Fruit fly (Drosophila melanogaster) whole organism, prepupa: ENCODE data around the gene hook.

ENCODE experiments used
- CG10631 ChIP-seq: fragments of 200-800 bp; sonication (Bioruptor generic); optimal IDR thresholded peaks from 2 replicates; lab custom pipeline; 2016; ENCODE audit warnings: missing biosample characterization, missing genetic modification characterization
- CG10669 ChIP-seq: fragments of 200-800 bp; sonication (Bioruptor generic); optimal IDR thresholded peaks from 3 replicates; lab custom pipeline; 2018; ENCODE audit warnings: missing biosample characterization, mild to moderate bottlenecking, missing genetic modification characterization, moderate library complexity
- CG11294 ChIP-seq: fragments of 200-800 bp; sonication (Bioruptor generic); IDR thresholded peaks from 2 replicates; pipeline ENCODE4 v1.3.6; 2022; ENCODE audit warnings: missing biosample characterization, missing genetic modification characterization
- CG11902 ChIP-seq: fragments of 200-800 bp; sonication (Bioruptor generic); optimal IDR thresholded peaks from 3 replicates; lab custom pipeline; 2016; ENCODE audit warnings: missing biosample characterization, missing genetic modification characterization
- CG15336 ChIP-seq: fragments of 200-800 bp; sonication (Bioruptor generic); IDR thresholded peaks from 2 replicates; pipeline ENCODE4 v1.3.6; 2022; ENCODE audit warnings: missing biosample characterization, missing genetic modification characterization
- CG1621 ChIP-seq: fragments of 200-800 bp; sonication (Bioruptor generic); optimal IDR thresholded peaks from 3 replicates; lab custom pipeline; 2018; ENCODE audit warnings: missing biosample characterization, mild to moderate bottlenecking, missing genetic modification characterization
- CG3032 ChIP-seq: fragments of 200-800 bp; optimal IDR thresholded peaks from 2 replicates; lab custom pipeline; 2019; ENCODE audit warnings: missing biosample characterization, mild to moderate bottlenecking, missing genetic modification characterization, moderate library complexity
- CG31627 ChIP-seq: fragments of 200-800 bp; sonication (Bioruptor generic); optimal IDR thresholded peaks from 3 replicates; lab custom pipeline; 2016; ENCODE audit warnings: missing biosample characterization, missing genetic modification characterization
- CG32006 ChIP-seq: fragments of 200-800 bp; sonication (Bioruptor generic); optimal IDR thresholded peaks from 3 replicates; lab custom pipeline; 2017; ENCODE audit warnings: missing biosample characterization, mild to moderate bottlenecking, missing genetic modification characterization
- CG34406 ChIP-seq: fragments of 200-800 bp; sonication (Bioruptor generic); optimal IDR thresholded peaks from 3 replicates; lab custom pipeline; 2016; ENCODE audit warnings: missing biosample characterization, missing genetic modification characterization
- CG3919 ChIP-seq: fragments of 200-800 bp; sonication (Bioruptor generic); optimal IDR thresholded peaks from 3 replicates; lab custom pipeline; 2016; ENCODE audit warnings: missing biosample characterization, missing genetic modification characterization
- CG4318 ChIP-seq: fragments of 200-800 bp; sonication (Bioruptor generic); optimal IDR thresholded peaks from 3 replicates; lab custom pipeline; 2017; ENCODE audit warnings: missing biosample characterization, mild to moderate bottlenecking, missing genetic modification characterization
- CG6163 ChIP-seq: fragments of 200-800 bp; sonication (Bioruptor generic); IDR thresholded peaks from 3 replicates; pipeline ENCODE4 v1.3.6; 2022; ENCODE audit warnings: missing biosample characterization, missing genetic modification characterization
- CG6276 ChIP-seq: fragments of 200-800 bp; sonication (Bioruptor generic); optimal IDR thresholded peaks from 2 replicates; lab custom pipeline; 2017; ENCODE audit warnings: missing biosample characterization, mild to moderate bottlenecking, missing genetic modification characterization
- CG6792 ChIP-seq: fragments of 200-800 bp; sonication (Bioruptor generic); optimal IDR thresholded peaks from 3 replicates; lab custom pipeline; 2016; ENCODE audit warnings: missing biosample characterization, missing genetic modification characterization
- CG6808 ChIP-seq: fragments of 200-800 bp; sonication (Bioruptor generic); optimal IDR thresholded peaks from 3 replicates; lab custom pipeline; 2017; ENCODE audit warnings: missing biosample characterization, missing genetic modification characterization, mild to moderate bottlenecking, moderate library complexity, missing genetic modification reagents
- CG6854 ChIP-seq: fragments of 200-800 bp; sonication (Bioruptor generic); optimal IDR thresholded peaks from 2 replicates; lab custom pipeline; 2017; ENCODE audit warnings: missing biosample characterization, mild to moderate bottlenecking, missing genetic modification characterization
- CG8119 ChIP-seq: fragments of 200-800 bp; sonication (Bioruptor generic); IDR thresholded peaks from 3 replicates; pipeline ENCODE4 v1.3.6; 2022; ENCODE audit warnings: missing biosample characterization, missing genetic modification characterization
- CG8319 ChIP-seq: fragments of 200-800 bp; sonication (Bioruptor generic); optimal IDR thresholded peaks from 3 replicates; lab custom pipeline; 2016; ENCODE audit warnings: missing biosample characterization, missing genetic modification characterization
- CG8632 ChIP-seq: fragments of 200-800 bp; sonication (Bioruptor generic); optimal IDR thresholded peaks from 3 replicates; lab custom pipeline; 2016; ENCODE audit warnings: missing biosample characterization, missing genetic modification characterization
- Eip75B ChIP-seq: fragments of 200-800 bp; sonication (Bioruptor generic); optimal IDR thresholded peaks from 3 replicates; lab custom pipeline; 2016; ENCODE audit warnings: missing biosample characterization, missing genetic modification characterization
- Eip78C ChIP-seq: fragments of 200-800 bp; sonication (Bioruptor generic); peaks from one replicate; lab custom pipeline; 2016; ENCODE audit warnings: missing biosample characterization, missing genetic modification characterization
- Ets21C ChIP-seq: fragments of 200-800 bp; sonication (Bioruptor generic); optimal IDR thresholded peaks from 3 replicates; lab custom pipeline; 2016; ENCODE audit warnings: missing biosample characterization, missing genetic modification characterization
- Ets96B ChIP-seq: fragments of 200-800 bp; optimal IDR thresholded peaks from 2 replicates; lab custom pipeline; 2019; ENCODE audit warnings: missing biosample characterization, mild to moderate bottlenecking, missing genetic modification characterization, moderate library complexity
- Gug ChIP-seq: fragments of 200-800 bp; sonication (Bioruptor generic); IDR thresholded peaks from 2 replicates; pipeline ENCODE4 v1.3.6; 2022; ENCODE audit warnings: missing biosample characterization, missing genetic modification characterization
- Hr38 ChIP-seq: sonication (Bioruptor generic); optimal IDR thresholded peaks from 2 replicates; lab custom pipeline; 2016; ENCODE audit warnings: missing biosample characterization, missing genetic modification characterization
- Hr39 ChIP-seq: fragments of 200-800 bp; sonication (Bioruptor generic); optimal IDR thresholded peaks from 2 replicates; lab custom pipeline; 2016; ENCODE audit warnings: missing biosample characterization, missing genetic modification characterization
- Hr4 ChIP-seq: fragments of 200-800 bp; sonication (Bioruptor generic); optimal IDR thresholded peaks from 3 replicates; lab custom pipeline; 2016; ENCODE audit warnings: missing biosample characterization, missing genetic modification characterization
- Met ChIP-seq: fragments of 200-800 bp; sonication (Bioruptor generic); optimal IDR thresholded peaks from 3 replicates; lab custom pipeline; 2016; ENCODE audit warnings: missing biosample characterization, missing genetic modification characterization
- OdsH ChIP-seq: fragments of 200-800 bp; sonication (Bioruptor generic); optimal IDR thresholded peaks from 3 replicates; lab custom pipeline; 2016; ENCODE audit warnings: missing biosample characterization, missing genetic modification characterization
- Smox ChIP-seq: fragments of 200-800 bp; sonication (Bioruptor generic); optimal IDR thresholded peaks from 3 replicates; lab custom pipeline; 2016; ENCODE audit warnings: missing biosample characterization, missing genetic modification characterization
- Sox102F ChIP-seq: fragments of 200-800 bp; sonication (Bioruptor generic); optimal IDR thresholded peaks from 2 replicates; lab custom pipeline; 2016; ENCODE audit warnings: missing biosample characterization, mild to moderate bottlenecking, missing genetic modification characterization
- Sox14 ChIP-seq: fragments of 200-800 bp; sonication (Bioruptor generic); optimal IDR thresholded peaks from 3 replicates; lab custom pipeline; 2016; ENCODE audit warnings: missing biosample characterization, missing genetic modification characterization
- achi ChIP-seq: fragments of 200-800 bp; sonication (Bioruptor generic); optimal IDR thresholded peaks from 3 replicates; lab custom pipeline; 2016; ENCODE audit warnings: missing biosample characterization, missing genetic modification characterization
- acj6 ChIP-seq: fragments of 200-800 bp; sonication (Bioruptor generic); optimal IDR thresholded peaks from 3 replicates; lab custom pipeline; 2016; ENCODE audit warnings: missing biosample characterization, missing genetic modification characterization
- dsx ChIP-seq: fragments of 200-800 bp; optimal IDR thresholded peaks from 3 replicates; lab custom pipeline; 2019; ENCODE audit warnings: missing biosample characterization, mild to moderate bottlenecking, missing genetic modification characterization, moderate library complexity; ENCODE audit not compliant: poor library complexity, severe bottlenecking
- eg ChIP-seq: fragments of 200-800 bp; sonication (Bioruptor generic); IDR thresholded peaks from 3 replicates; pipeline ENCODE4 v1.3.6; 2022; ENCODE audit warnings: missing biosample characterization, missing genetic modification characterization
- esn ChIP-seq: fragments of 200-800 bp; sonication (Bioruptor generic); optimal IDR thresholded peaks from 2 replicates; lab custom pipeline; 2016; ENCODE audit warnings: missing biosample characterization, mild to moderate bottlenecking, missing genetic modification characterization, moderate library complexity
- fkh ChIP-seq: fragments of 200-800 bp; sonication (Bioruptor generic); optimal IDR thresholded peaks from 3 replicates; lab custom pipeline; 2017; ENCODE audit warnings: missing biosample characterization, mild to moderate bottlenecking, missing genetic modification characterization, moderate library complexity
- lz ChIP-seq: fragments of 200-800 bp; sonication (Bioruptor generic); optimal IDR thresholded peaks from 3 replicates; lab custom pipeline; 2016; ENCODE audit warnings: missing biosample characterization, missing genetic modification characterization
- net ChIP-seq: fragments of 200-800 bp; sonication (Bioruptor generic); optimal IDR thresholded peaks from 3 replicates; lab custom pipeline; 2016; ENCODE audit warnings: missing biosample characterization, missing genetic modification characterization
- pdm3 ChIP-seq: fragments of 200-800 bp; sonication (Bioruptor generic); optimal IDR thresholded peaks from 3 replicates; lab custom pipeline; 2016; ENCODE audit warnings: missing biosample characterization, missing genetic modification characterization
- salr ChIP-seq, 2 experiments: fragments of 200-800 bp; sonication (Bioruptor generic); optimal IDR thresholded peaks; 3 replicates each; lab custom pipeline; 2016 to 2018; ENCODE audit warnings: missing biosample characterization in 2 of 2, missing genetic modification characterization in 2 of 2, mild to moderate bottlenecking in 1 of 2
- topi ChIP-seq: fragments of 200-800 bp; sonication (Bioruptor generic); optimal IDR thresholded peaks from 3 replicates; lab custom pipeline; 2016; ENCODE audit warnings: missing biosample characterization, missing genetic modification characterization
- vri ChIP-seq: fragments of 200-800 bp; sonication (Bioruptor generic); optimal IDR thresholded peaks from 3 replicates; lab custom pipeline; 2016; ENCODE audit warnings: missing biosample characterization, mild to moderate bottlenecking, missing genetic modification characterization

Gene hook

dm6 chr2L:18990720-18991119 is 42.6 kb downstream of the hook start, which contains the start of gene CG15169:
TSS of gene CG15169 (plus strand) at chr2L:18991020.
- no peak for TF ChIP-seq Ets96B
- no peak for TF ChIP-seq CG3032 (tag; lab: Kevin White, UChicago)
- TF ChIP-seq dsx, result no peak
- no peak for TF ChIP-seq vri (GFP tag; lab: Kevin White, UChicago)
- TF ChIP-seq Smox, result no peak
- TF ChIP-seq CG6792 (GFP tag; lab: Kevin White, UChicago), result no peak
- TF ChIP-seq Met (GFP tag; lab: Kevin White, UChicago), result no peak
- no peak for TF ChIP-seq achi (GFP tag; lab: Kevin White, UChicago)
- TF ChIP-seq Eip78C (GFP tag; lab: Kevin White, UChicago), result no peak
- TF ChIP-seq Gug, result no peak

dm6 chr2L:18990133-18990532 is 43.2 kb downstream of the hook start, which contains the start of gene CG15170:
TSS of gene CG15170 (minus strand) at chr2L:18990233.
- TF ChIP-seq CG3919 (no peak), CG34406 (GFP tag; lab: Kevin White, UChicago) (no peak), achi (GFP tag; lab: Kevin White, UChicago) (no peak)
- TF ChIP-seq, all 60 proteins: peak for 0

dm6 chr2L:18987078-18987895 is 46.0 kb downstream of the hook start, which contains the start of the genes Swip-1 and EMC5:
TSS of gene Swip-1 (minus strand) at chr2L:18987280.
TSS of gene EMC5 (plus strand) at chr2L:18987707.
- TF ChIP-seq eg (GFP tag; lab: Robert Waterston, UW), result peak; percentile 19; the same call in 2 of the 3 replicates
- TF ChIP-seq Eip75B (GFP tag; lab: Kevin White, UChicago), result peak; percentile 18
- TF ChIP-seq CG10631 (GFP tag; lab: Kevin White, UChicago), result peak; percentile 71
- TF ChIP-seq CG6854 (GFP tag; lab: Kevin White, UChicago), result peak; percentile 44
- TF ChIP-seq CG3919, result peak; percentile 50
- peak; percentile 48 for TF ChIP-seq CG34406 (GFP tag; lab: Kevin White, UChicago)
- TF ChIP-seq CG4318, result peak; percentile 33
- peak; percentile 56 for TF ChIP-seq Eip78C (GFP tag; lab: Kevin White, UChicago)
- TF ChIP-seq CG15336 (GFP tag; lab: Robert Waterston, UW), result no peak
- TF ChIP-seq pdm3 (GFP tag; lab: Kevin White, UChicago), result peak; percentile 2
- no peak for TF ChIP-seq Hr39 (GFP tag; lab: Kevin White, UChicago)
- peak; percentile 46 for TF ChIP-seq Ets96B
- TF ChIP-seq CG8119 (GFP tag; lab: Robert Waterston, UW), result 0 out of 3 replicates have a peak, but pooled peaks have one; percentile 38
- TF ChIP-seq CG6808 (GFP tag; lab: Kevin White, UChicago), result peak; percentile 35
- peak; percentile 66 for TF ChIP-seq CG3032 (tag; lab: Kevin White, UChicago)
- no peak for TF ChIP-seq Hr38 (GFP tag; lab: Kevin White, UChicago)
- peak; percentile 9 for TF ChIP-seq CG10669
- TF ChIP-seq CG8319 (GFP tag; lab: Kevin White, UChicago), result no peak
- TF ChIP-seq CG11294, result no peak
- TF ChIP-seq Sox102F (GFP tag; lab: Kevin White, UChicago), result peak; percentile 38
- TF ChIP-seq net (GFP tag; lab: Kevin White, UChicago), result peak; percentile 20
- TF ChIP-seq CG6163 (GFP tag; lab: Robert Waterston, UW), result peak; percentile 61; the same call in 2 of the 3 replicates
- peak; percentile 27 for TF ChIP-seq vri (GFP tag; lab: Kevin White, UChicago)
- no peak for TF ChIP-seq fkh
- peak; percentile 51 for TF ChIP-seq CG11902 (GFP tag; lab: Kevin White, UChicago)
- TF ChIP-seq esn (GFP tag; lab: Kevin White, UChicago), result peak; percentile 61
- TF ChIP-seq Sox14 (GFP tag; lab: Kevin White, UChicago), result peak; percentile 10
- peak; percentile 13 for TF ChIP-seq Met (GFP tag; lab: Kevin White, UChicago)
- TF ChIP-seq CG8632, result no peak
- TF ChIP-seq topi (GFP tag; lab: Kevin White, UChicago), result peak; percentile 17
- TF ChIP-seq CG32006 (GFP tag; lab: Kevin White, UChicago), result peak; percentile 48
- peak; percentile 35 for TF ChIP-seq acj6
- TF ChIP-seq OdsH (GFP tag; lab: Kevin White, UChicago), result peak; percentile 36
- TF ChIP-seq lz (GFP tag; lab: Kevin White, UChicago), result peak; percentile 26
- TF ChIP-seq dsx, result peak; percentile 16
- TF ChIP-seq CG31627 (GFP tag; lab: Kevin White, UChicago), result peak; percentile 26
- TF ChIP-seq CG6276 (GFP tag; lab: Kevin White, UChicago), result no peak
- TF ChIP-seq Hr4 (GFP tag; lab: Kevin White, UChicago), result peak; percentile 49
- TF ChIP-seq achi (GFP tag; lab: Kevin White, UChicago), result peak; percentile 20
- TF ChIP-seq Ets21C (GFP tag; lab: Kevin White, UChicago), result no peak
- TF ChIP-seq CG1621, result no peak
- peak in 1 of 2 experiments; percentile 58 for TF ChIP-seq salr (GFP tag; optimal IDR thresholded peaks at IDR 0.05; lab: Kevin White, UChicago)
